Worm (Caenorhabditis elegans): ENCODE results near the gene C32C4.3.

ce11 chrV:10654165-10654564 lies 7.2 kb upstream of the C32C4.3 start, which contains the start of gene ugt-35:
- no peak for TF ChIP-seq him-1 (tag; optimal IDR thresholded peaks at IDR 0.05)
- TF ChIP-seq dao-5 (tag; optimal IDR thresholded peaks at IDR 0.05): no peak
- TF ChIP-seq W03F9.2 (tag; optimal IDR thresholded peaks at IDR 0.05): no peak
